Worm (Caenorhabditis elegans) whole organism, L1 larva: ENCODE data around the gene C15B12.3.

ENCODE experiments used
- C04F5.9 ChIP-seq: sonication (generic microtip); optimal IDR thresholded peaks from 2 replicates; lab custom pipeline; 2016; ENCODE audit warnings: missing genetic modification characterization, missing compliant biosample characterization
- C16A3.4 ChIP-seq: fragments of 150-350 bp; optimal IDR thresholded peaks from 2 replicates; lab custom pipeline; 2014; ENCODE audit warnings: missing biosample characterization, missing genetic modification characterization
- C34B4.2 ChIP-seq: sonication (generic microtip); optimal IDR thresholded peaks from 2 replicates; lab custom pipeline; 2017; ENCODE audit warnings: mild to moderate bottlenecking, missing genetic modification characterization, missing compliant biosample characterization
- aha-1 ChIP-seq: fragments of 150-350 bp; optimal IDR thresholded peaks from 2 replicates; lab custom pipeline; 2014; ENCODE audit warnings: missing biosample characterization, missing genetic modification characterization
- alr-1 ChIP-seq: fragments of 200-800 bp; sonication (Bioruptor generic); optimal IDR thresholded peaks from 2 replicates; lab custom pipeline; 2018; ENCODE audit warnings: borderline replicate concordance, mild to moderate bottlenecking, missing genetic modification characterization, missing compliant biosample characterization
- aly-2 ChIP-seq: fragments of 150-350 bp; optimal IDR thresholded peaks from 2 replicates; lab custom pipeline; 2014; ENCODE audit warnings: missing biosample characterization, missing genetic modification characterization
- blmp-1 ChIP-seq: fragments of 150-350 bp; optimal IDR thresholded peaks from 2 replicates; lab custom pipeline; 2014; ENCODE audit warnings: missing biosample characterization, missing genetic modification characterization
- ceh-82 ChIP-seq, 3 experiments: fragments of 150-350 bp in 1 of 3; sonication (generic microtip) in 2 of 3; optimal IDR thresholded peaks; 2 replicates each; lab custom pipeline; 2014 to 2017; ENCODE audit warnings: missing biosample characterization in 3 of 3, missing genetic modification characterization in 3 of 3
- ceh-90 ChIP-seq: sonication (generic microtip); optimal IDR thresholded peaks from 2 replicates; lab custom pipeline; 2016; ENCODE audit warnings: missing genetic modification characterization, missing compliant biosample characterization
- dsc-1 ChIP-seq: sonication (generic microtip); optimal IDR thresholded peaks from 2 replicates; lab custom pipeline; 2016; ENCODE audit warnings: mild to moderate bottlenecking, missing genetic modification characterization, missing compliant biosample characterization
- egl-27 ChIP-seq, 2 experiments: fragments of 150-350 bp in 1 of 2; sonication (generic microtip); optimal IDR thresholded peaks; 3 replicates each; lab custom pipeline; 2017 to 2018; ENCODE audit warnings: missing biosample characterization in 2 of 2, missing genetic modification characterization in 2 of 2, missing genetic modification reagents in 2 of 2
- elt-2 ChIP-seq: sonication (generic microtip); optimal IDR thresholded peaks from 2 replicates; lab custom pipeline; 2016; ENCODE audit warnings: missing genetic modification characterization, mild to moderate bottlenecking, inconsistent platforms, missing compliant biosample characterization, missing genetic modification reagents
- elt-3 ChIP-seq, 6 experiments: fragments of 150-350 bp in 1 of 6; sonication (generic microtip); optimal IDR thresholded peaks; 2 replicates each; lab custom pipeline; 2017 to 2018; ENCODE audit warnings: missing biosample characterization in 6 of 6, missing genetic modification characterization in 6 of 6, inconsistent platforms in 1 of 6
- ets-5 ChIP-seq: fragments of 200-800 bp; sonication (Bioruptor generic); IDR thresholded peaks from 2 replicates; pipeline ENCODE4 v1.3.6; 2022; ENCODE audit warnings: missing genetic modification characterization, missing compliant biosample characterization
- fkh-8 ChIP-seq: sonication (generic microtip); optimal IDR thresholded peaks from 2 replicates; lab custom pipeline; 2016; ENCODE audit warnings: mild to moderate bottlenecking, missing genetic modification characterization, missing compliant biosample characterization
- irx-1 ChIP-seq: sonication (generic microtip); optimal IDR thresholded peaks from 2 replicates; lab custom pipeline; 2016; ENCODE audit warnings: missing genetic modification characterization, missing compliant biosample characterization
- isw-1 ChIP-seq: fragments of 200-800 bp; sonication (Bioruptor generic); IDR thresholded peaks from 2 replicates; pipeline ENCODE4 v1.3.6; 2022; ENCODE audit warnings: missing genetic modification characterization, missing compliant biosample characterization
- jun-1 ChIP-seq: fragments of 150-350 bp; optimal IDR thresholded peaks from 2 replicates; lab custom pipeline; 2014; ENCODE audit warnings: missing biosample characterization, missing genetic modification reagents, missing genetic modification characterization
- lin-14 ChIP-seq: fragments of 200-800 bp; sonication (Bioruptor generic); optimal IDR thresholded peaks from 2 replicates; lab custom pipeline; 2018; ENCODE audit warnings: mild to moderate bottlenecking, missing genetic modification characterization, moderate library complexity, missing compliant biosample characterization
- lin-35 ChIP-seq, 2 experiments: fragments of 150-350 bp; optimal IDR thresholded peaks; 2 replicates each; lab custom pipeline; 2014; ENCODE audit warnings: missing biosample characterization in 2 of 2, missing genetic modification characterization in 2 of 2, missing genetic modification reagents in 2 of 2
- lsy-2 ChIP-seq, 2 experiments: fragments of 150-350 bp; optimal IDR thresholded peaks; 2 replicates each; lab custom pipeline; 2014; ENCODE audit warnings: missing biosample characterization in 2 of 2, missing genetic modification characterization in 2 of 2
- mdl-1 ChIP-seq, 2 experiments: fragments of 150-350 bp; optimal IDR thresholded peaks; 2 replicates each; lab custom pipeline; 2014 to 2017; ENCODE audit warnings: missing biosample characterization in 2 of 2, missing genetic modification characterization in 2 of 2, inconsistent platforms in 1 of 2
- nhr-20 ChIP-seq: sonication (generic microtip); optimal IDR thresholded peaks from 2 replicates; lab custom pipeline; 2016; ENCODE audit warnings: mild to moderate bottlenecking, missing genetic modification characterization, missing compliant biosample characterization
- nhr-237 ChIP-seq: fragments of 150-350 bp; optimal IDR thresholded peaks from 2 replicates; lab custom pipeline; 2014; ENCODE audit warnings: missing biosample characterization, missing genetic modification characterization
- nhr-76 ChIP-seq: sonication (generic microtip); optimal IDR thresholded peaks from 2 replicates; lab custom pipeline; 2017; ENCODE audit warnings: missing biosample characterization, missing genetic modification characterization
- nhr-77 ChIP-seq: fragments of 150-350 bp; optimal IDR thresholded peaks from 2 replicates; lab custom pipeline; 2014; ENCODE audit warnings: missing biosample characterization, missing genetic modification characterization
- nhr-85 ChIP-seq: sonication (generic microtip); peaks from one replicate; lab custom pipeline; 2016; ENCODE audit warnings: missing genetic modification characterization, inconsistent platforms, missing compliant biosample characterization
- pqm-1 ChIP-seq: sonication (generic microtip); optimal IDR thresholded peaks from 3 replicates; lab custom pipeline; 2017; ENCODE audit warnings: missing biosample characterization, missing genetic modification characterization
- rnt-1 ChIP-seq: sonication (generic microtip); optimal IDR thresholded peaks from 2 replicates; lab custom pipeline; 2016; ENCODE audit warnings: mild to moderate bottlenecking, missing genetic modification characterization, moderate library complexity, missing compliant biosample characterization
- snu-23 ChIP-seq: sonication (generic microtip); optimal IDR thresholded peaks from 2 replicates; lab custom pipeline; 2016; ENCODE audit warnings: missing genetic modification characterization, missing compliant biosample characterization
- sox-4 ChIP-seq: sonication (generic microtip); optimal IDR thresholded peaks from 2 replicates; lab custom pipeline; 2016; ENCODE audit warnings: missing genetic modification characterization, missing compliant biosample characterization
- sptf-1 ChIP-seq: fragments of 150-350 bp; optimal IDR thresholded peaks from 2 replicates; lab custom pipeline; 2014; ENCODE audit warnings: missing biosample characterization, missing genetic modification characterization
- swsn-7 ChIP-seq: sonication (generic microtip); optimal IDR thresholded peaks from 2 replicates; lab custom pipeline; 2016; ENCODE audit warnings: missing genetic modification characterization, missing compliant biosample characterization
- tlp-1 ChIP-seq: fragments of 150-350 bp; optimal IDR thresholded peaks from 2 replicates; lab custom pipeline; 2014; ENCODE audit warnings: missing biosample characterization, missing genetic modification characterization
- unc-30 ChIP-seq: sonication (generic microtip); optimal IDR thresholded peaks from 2 replicates; lab custom pipeline; 2017; ENCODE audit warnings: missing biosample characterization, missing genetic modification characterization
- unc-62 ChIP-seq: fragments of 150-350 bp; optimal IDR thresholded peaks from 2 replicates; lab custom pipeline; 2014; ENCODE audit warnings: missing biosample characterization, missing genetic modification reagents, missing genetic modification characterization
- xbp-1 ChIP-seq: sonication (generic microtip); optimal IDR thresholded peaks from 2 replicates; lab custom pipeline; 2016; ENCODE audit warnings: missing genetic modification characterization, missing compliant biosample characterization
- zag-1 ChIP-seq: fragments of 150-350 bp; optimal IDR thresholded peaks from 2 replicates; lab custom pipeline; 2014; ENCODE audit warnings: missing biosample characterization, missing genetic modification characterization
- zip-4 ChIP-seq: fragments of 200-800 bp; sonication (Bioruptor generic); optimal IDR thresholded peaks from 2 replicates; lab custom pipeline; 2018; ENCODE audit warnings: mild to moderate bottlenecking, missing genetic modification characterization, moderate library complexity, missing compliant biosample characterization
- ztf-11 ChIP-seq, 2 experiments: sonication (generic microtip); optimal IDR thresholded peaks; 2 replicates each; lab custom pipeline; 2016 to 2017; ENCODE audit warnings: missing genetic modification characterization in 2 of 2, missing biosample characterization in 1 of 2, missing compliant biosample characterization in 1 of 2
- ztf-4 ChIP-seq: fragments of 150-350 bp; optimal IDR thresholded peaks from 2 replicates; lab custom pipeline; 2014; ENCODE audit warnings: missing biosample characterization, missing genetic modification characterization

The C15B12.3 gene

DNA sequence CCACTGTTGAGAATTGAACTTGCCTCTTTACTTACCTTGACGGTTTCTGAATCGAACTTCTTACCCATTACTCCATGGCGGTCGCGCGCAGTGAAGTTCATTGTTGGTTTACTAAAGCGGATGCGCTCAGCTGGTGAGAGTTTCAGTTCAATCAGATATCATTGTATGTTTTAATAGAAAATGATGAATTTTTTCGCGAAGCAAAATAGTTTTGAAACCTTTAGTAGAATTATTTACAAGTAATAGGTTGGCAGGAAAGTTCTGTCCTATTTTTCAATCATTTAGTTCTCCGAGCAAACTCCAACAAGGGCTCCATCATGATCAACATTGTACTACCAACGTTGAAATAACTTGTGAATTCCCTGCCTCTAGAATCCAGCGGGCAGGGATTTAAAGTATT lies at the start of gene C15B12.3:
Gene C15B12.3, minus strand, starts transcription at position 101 of the 400 bp plus-strand sequence.
- no peak for TF ChIP-seq zag-1 (tag; lab: Kevin White, UChicago)
- TF ChIP-seq blmp-1 (tag; lab: Kevin White, UChicago) = no peak
- TF ChIP-seq nhr-20 (tag; lab: Kevin White, UChicago) = no peak
- no peak for TF ChIP-seq nhr-77 (tag; lab: Kevin White, UChicago)
- TF ChIP-seq lsy-2 (tag; optimal IDR thresholded peaks at IDR 0.05; lab: Kevin White, UChicago) = no peak
- TF ChIP-seq nhr-237 (tag; lab: Kevin White, UChicago) = no peak
- no peak for TF ChIP-seq C16A3.4 (tag; lab: Kevin White, UChicago)
- no peak for TF ChIP-seq sptf-1
- TF ChIP-seq jun-1 (tag; lab: Kevin White, UChicago) = no peak
- TF ChIP-seq pqm-1 (tag; lab: Kevin White, UChicago) = no peak
- TF ChIP-seq aly-2 (tag; lab: Kevin White, UChicago) = no peak
- TF ChIP-seq, all 84 proteins: peak for 0

- TF ChIP-seq blmp-1 (tag; lab: Kevin White, UChicago) = peak; percentile 100
- no peak for TF ChIP-seq nhr-77 (tag; lab: Kevin White, UChicago)
- no peak for TF ChIP-seq egl-27 (tag; optimal IDR thresholded peaks at IDR 0.05; lab: Kevin White, UChicago)
- TF ChIP-seq nhr-85 (tag; lab: Kevin White, UChicago) = no peak
These were observed 47.9 kb upstream of the C15B12.3 start for ce11 chrX:6515267-6515666.

DNA sequence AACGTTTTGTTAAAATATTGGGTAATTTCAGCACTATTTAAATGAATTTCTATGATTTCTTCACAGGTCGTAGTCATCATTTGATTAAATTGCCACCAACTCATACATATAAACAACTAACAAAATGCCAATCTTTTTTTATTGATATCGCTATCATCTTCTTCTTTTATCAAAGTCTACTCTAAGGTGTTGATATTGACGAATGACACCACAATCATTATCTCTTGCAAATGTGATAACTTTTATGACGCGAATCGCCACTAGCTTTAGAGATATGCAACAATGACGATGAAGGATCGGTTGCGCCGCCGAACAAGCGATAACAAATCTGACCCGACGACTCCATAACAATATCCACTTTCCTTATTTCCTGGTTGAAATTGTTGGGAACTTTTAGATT lies 47.1 kb upstream of the C15B12.3 start:
- TF ChIP-seq egl-27 (tag; optimal IDR thresholded peaks at IDR 0.05; lab: Kevin White, UChicago) (no peak), nhr-20 (tag; lab: Kevin White, UChicago) (peak; percentile 5), snu-23 (GFP tag; lab: Kevin White, UChicago) (no peak), lsy-2 (tag; optimal IDR thresholded peaks at IDR 0.05; lab: Kevin White, UChicago) (no peak), rnt-1 (tag; lab: Kevin White, UChicago) (no peak), ceh-90 (no peak), ztf-11 (tag; optimal IDR thresholded peaks at IDR 0.05; lab: Kevin White, UChicago) (no peak), nhr-237 (tag; lab: Kevin White, UChicago) (no peak), blmp-1 (tag; lab: Kevin White, UChicago) (peak; percentile 78), elt-2 (peak; percentile 45), lin-14 (GFP tag; lab: Kevin White, UChicago) (peak; percentile 18), sox-4 (tag; lab: Kevin White, UChicago) (no peak), unc-30 (no peak), ceh-82 (tag; optimal IDR thresholded peaks at IDR 0.05; lab: Kevin White, UChicago) (no peak), C34B4.2 (no peak), isw-1 (GFP tag; lab: Robert Waterston, UW) (no peak), nhr-76 (tag; lab: Kevin White, UChicago) (no peak), xbp-1 (tag; lab: Kevin White, UChicago) (no peak), mdl-1 (tag; optimal IDR thresholded peaks at IDR 0.05; lab: Kevin White, UChicago) (no peak), C04F5.9 (no peak), irx-1 (tag; lab: Kevin White, UChicago) (no peak), dsc-1 (no peak), C16A3.4 (tag; lab: Kevin White, UChicago) (no peak), unc-62 (no peak), fkh-8 (tag; lab: Kevin White, UChicago) (no peak), ets-5 (GFP tag; lab: Robert Waterston, UW) (no peak), lin-35 (GFP tag; optimal IDR thresholded peaks at IDR 0.05; lab: Kevin White, UChicago) (no peak), elt-3 (tag; optimal IDR thresholded peaks at IDR 0.05; lab: Kevin White, UChicago) (peak in 5 of 6 experiments; percentile 41 to 75 (median 56))

ce11 chrX:6511985-6512384 lies 44.6 kb upstream of the C15B12.3 start, which contains the start of gene ttr-35:
TSS of gene ttr-35 (plus strand) at chrX:6512285.
- TF ChIP-seq snu-23 (GFP tag; lab: Kevin White, UChicago) = no peak
- TF ChIP-seq aly-2 (tag; lab: Kevin White, UChicago) = no peak
- TF ChIP-seq zip-4 (GFP tag; lab: Kevin White, UChicago) = no peak
- no peak for TF ChIP-seq jun-1 (tag; lab: Kevin White, UChicago)
- TF ChIP-seq dsc-1 = no peak
- no peak for TF ChIP-seq rnt-1 (tag; lab: Kevin White, UChicago)
- no peak for TF ChIP-seq sox-4 (tag; lab: Kevin White, UChicago)
- TF ChIP-seq C16A3.4 (tag; lab: Kevin White, UChicago) = no peak
- no peak for TF ChIP-seq ceh-90
- no peak for TF ChIP-seq ztf-4 (tag; lab: Kevin White, UChicago)
- no peak for TF ChIP-seq irx-1 (tag; lab: Kevin White, UChicago)
- TF ChIP-seq sptf-1 = no peak
- no peak for TF ChIP-seq alr-1 (tag; lab: Kevin White, UChicago)
- TF ChIP-seq lsy-2 (tag; optimal IDR thresholded peaks at IDR 0.05; lab: Kevin White, UChicago) = no peak
- TF ChIP-seq swsn-7 = no peak
- no peak for TF ChIP-seq aha-1
- TF ChIP-seq tlp-1 (tag; lab: Kevin White, UChicago) = no peak
- TF ChIP-seq isw-1 (GFP tag; lab: Robert Waterston, UW) = no peak
- TF ChIP-seq, all 84 proteins: peak for 0
